Fruit fly (Drosophila melanogaster): ENCODE results near the gene CG12299.

The CG12299 gene

DNA sequence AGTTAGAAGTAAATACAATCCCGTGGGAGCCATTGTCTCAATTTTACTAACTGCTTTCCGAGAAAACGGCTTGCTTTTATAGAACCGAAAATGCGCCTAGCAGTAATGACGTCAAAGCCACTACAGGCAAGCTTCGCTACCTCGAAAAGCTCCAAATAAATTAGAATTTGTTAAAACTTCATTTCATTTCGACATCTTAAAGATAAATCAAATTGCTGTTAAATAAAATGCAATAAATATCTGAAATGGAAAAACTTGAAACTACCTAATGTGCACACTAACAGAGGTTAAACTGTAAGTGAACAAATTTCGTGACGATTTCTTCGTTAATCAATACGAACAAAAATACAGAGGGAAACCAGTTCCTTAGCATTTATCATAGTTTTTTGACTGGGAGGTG lies 39.2 kb upstream of the CG12299 start, which contains the start of gene CG7300:
Gene CG7300, minus strand, starts transcription at position 52 of the 400 bp plus-strand sequence.
- TF ChIP-seq fd96Ca (GFP tag; IDR thresholded peaks at IDR 0.05) (no peak), EcR (GFP tag; optimal IDR thresholded peaks at IDR 0.05) (no peak), Pif1A (GFP tag; optimal IDR thresholded peaks at IDR 0.05) (no peak), D1 (tag; optimal IDR thresholded peaks at IDR 0.05) (no peak), Snoo (tag; optimal IDR thresholded peaks at IDR 0.05) (no peak), rn (GFP tag; IDR thresholded peaks at IDR 0.05) (no peak), CG14655 (GFP tag; optimal IDR thresholded peaks at IDR 0.05) (no peak), CG4496 (GFP tag; IDR thresholded peaks at IDR 0.05) (no peak), CG10348 (GFP tag; IDR thresholded peaks at IDR 0.05) (no peak), CG9948 (tag; optimal IDR thresholded peaks at IDR 0.05) (no peak), CG13204 (GFP tag; optimal IDR thresholded peaks at IDR 0.05) (no peak), gl (tag; optimal IDR thresholded peaks at IDR 0.05) (no peak), CG8301 (tag; optimal IDR thresholded peaks at IDR 0.05) (no peak), CG34367 (tag; optimal IDR thresholded peaks at IDR 0.05) (no peak), CG17806 (tag; optimal IDR thresholded peaks at IDR 0.05) (no peak), CG32121 (GFP tag; IDR thresholded peaks at IDR 0.05) (no peak), CG8159 (tag; optimal IDR thresholded peaks at IDR 0.05) (no peak), CG12605 (GFP tag; IDR thresholded peaks at IDR 0.05) (no peak), Pif1B (GFP tag; optimal IDR thresholded peaks at IDR 0.05) (no peak), Ets98B (GFP tag; IDR thresholded peaks at IDR 0.05) (no peak)

DNA sequence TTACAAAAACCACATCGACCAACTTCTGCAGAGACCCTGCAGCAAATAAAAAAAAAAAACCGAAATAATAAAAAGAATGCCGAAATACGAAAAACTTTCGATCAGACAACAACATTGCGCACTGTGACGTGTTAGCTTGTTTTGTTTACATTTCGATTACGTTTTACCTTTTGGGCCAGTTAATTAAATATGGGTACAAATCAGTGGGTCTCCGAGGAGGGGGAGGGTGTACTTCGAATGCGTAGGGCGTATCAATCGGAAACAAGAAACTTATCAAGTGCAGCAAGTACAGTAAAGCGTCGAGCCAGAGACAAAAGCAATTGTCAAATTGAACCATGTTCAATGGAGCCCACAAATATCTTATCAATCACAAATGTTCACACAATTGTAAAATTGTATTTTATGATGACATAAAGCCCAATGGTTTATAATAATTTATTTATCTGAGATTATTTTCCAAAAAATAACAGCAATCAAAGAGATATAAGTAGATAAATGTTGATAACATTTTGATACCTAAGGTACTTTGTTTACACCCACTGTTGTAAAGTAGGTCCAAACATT lies 35.6 kb upstream of the CG12299 start, which contains the start of gene Lip1:
Gene Lip1, minus strand, starts transcription at position 46 of the 564 bp plus-strand sequence.
- TF ChIP-seq CG17806 (tag; optimal IDR thresholded peaks at IDR 0.05) (no peak), Ets98B (GFP tag; IDR thresholded peaks at IDR 0.05) (no peak), fd96Ca (GFP tag; IDR thresholded peaks at IDR 0.05) (no peak), CG34367 (tag; optimal IDR thresholded peaks at IDR 0.05) (no peak)

DNA sequence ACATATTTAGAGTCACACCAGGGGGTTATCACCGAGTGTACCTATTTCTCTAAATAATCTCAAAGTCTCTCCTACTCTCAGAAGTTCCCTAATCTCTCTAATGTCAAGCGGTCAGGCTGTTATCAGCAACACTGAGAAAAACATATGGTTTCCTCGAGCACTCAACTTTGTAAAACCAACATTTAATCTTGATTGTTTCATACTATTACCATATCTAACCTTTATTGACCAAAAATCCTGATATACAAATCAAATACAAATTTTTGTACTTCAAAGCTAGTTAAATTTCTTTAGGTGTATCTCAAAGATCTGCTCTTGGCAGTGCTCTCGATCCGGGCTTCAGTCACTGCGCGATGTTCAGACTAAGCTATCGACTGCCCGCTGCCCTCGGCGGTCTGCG lies 33.9 kb upstream of the CG12299 start, which contains the start of gene CG6415:
Gene CG6415, plus strand, starts transcription at position 341 of the 400 bp plus-strand sequence.
- TF ChIP-seq Ets98B (GFP tag; IDR thresholded peaks at IDR 0.05) (peak; percentile 76), Pif1A (GFP tag; optimal IDR thresholded peaks at IDR 0.05) (peak; percentile 25), Snoo (tag; optimal IDR thresholded peaks at IDR 0.05) (no peak), fd96Ca (GFP tag; IDR thresholded peaks at IDR 0.05) (peak; percentile 69), CG12605 (GFP tag; IDR thresholded peaks at IDR 0.05) (peak; percentile 54; the same call in 1 of the 2 replicates), EcR (GFP tag; optimal IDR thresholded peaks at IDR 0.05) (no peak), CG8159 (tag; optimal IDR thresholded peaks at IDR 0.05) (no peak), CG34367 (tag; optimal IDR thresholded peaks at IDR 0.05) (no peak), CG15710 (tag; optimal IDR thresholded peaks at IDR 0.05) (no peak), CG4496 (GFP tag; IDR thresholded peaks at IDR 0.05) (peak; percentile 82), rn (GFP tag; IDR thresholded peaks at IDR 0.05) (0 out of 2 replicates have a peak, but pooled peaks have one; percentile 13), D1 (tag; optimal IDR thresholded peaks at IDR 0.05) (no peak), CG13204 (GFP tag; optimal IDR thresholded peaks at IDR 0.05) (no peak), Pif1B (GFP tag; optimal IDR thresholded peaks at IDR 0.05) (no peak), CG8301 (tag; optimal IDR thresholded peaks at IDR 0.05) (peak; percentile 56), CG17806 (tag; optimal IDR thresholded peaks at IDR 0.05) (no peak), CG32121 (GFP tag; IDR thresholded peaks at IDR 0.05) (peak; percentile 85), CG14655 (GFP tag; optimal IDR thresholded peaks at IDR 0.05) (peak; percentile 58)

DNA sequence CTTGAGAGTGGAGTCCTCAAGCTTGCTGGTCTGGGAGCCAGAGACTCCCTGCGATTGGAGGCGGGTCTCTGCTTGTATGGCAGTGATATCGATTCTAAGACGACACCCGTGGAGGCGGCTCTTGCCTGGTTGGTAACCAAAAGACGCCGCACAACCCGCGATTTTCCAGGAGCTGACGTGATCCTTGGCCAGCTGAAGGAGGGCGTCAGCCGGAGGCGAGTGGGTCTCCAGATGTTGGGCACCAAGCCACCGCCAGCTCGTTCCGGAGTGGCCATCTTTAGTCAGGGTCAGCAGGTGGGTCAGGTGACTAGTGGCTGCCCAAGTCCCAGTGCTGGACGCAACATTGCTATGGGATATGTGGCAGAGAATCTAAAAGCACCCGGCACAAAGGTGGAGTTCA lies 32.7 kb upstream of the CG12299 start:
- TF ChIP-seq fd96Ca (GFP tag; IDR thresholded peaks at IDR 0.05) (no peak), CG15710 (tag; optimal IDR thresholded peaks at IDR 0.05) (no peak), Snoo (tag; optimal IDR thresholded peaks at IDR 0.05) (no peak), gl (tag; optimal IDR thresholded peaks at IDR 0.05) (no peak), Ets98B (GFP tag; IDR thresholded peaks at IDR 0.05) (no peak), CG17806 (tag; optimal IDR thresholded peaks at IDR 0.05) (no peak), CG10348 (GFP tag; IDR thresholded peaks at IDR 0.05) (no peak), CG8159 (tag; optimal IDR thresholded peaks at IDR 0.05) (no peak), rn (GFP tag; IDR thresholded peaks at IDR 0.05) (no peak)

DNA sequence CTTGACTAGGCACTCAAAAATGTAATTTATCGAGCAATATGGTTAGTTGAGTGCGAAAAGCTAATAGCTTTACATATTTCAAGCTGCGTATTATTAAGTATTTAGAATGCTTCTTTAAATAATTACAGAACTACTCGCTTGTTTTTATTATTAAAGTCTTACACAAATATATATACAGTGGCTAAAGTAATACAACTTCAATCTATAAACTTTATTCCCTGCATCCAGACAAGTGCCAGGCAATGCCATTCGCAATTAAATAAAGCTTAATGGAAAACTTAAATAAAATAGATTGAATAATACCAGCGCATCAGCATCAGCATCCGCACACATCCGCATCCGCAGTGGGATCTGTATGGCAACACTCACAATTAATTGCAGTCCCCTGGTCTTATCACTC lies 30.9 kb upstream of the CG12299 start:
- TF ChIP-seq Snoo (tag; optimal IDR thresholded peaks at IDR 0.05) (no peak), CG13204 (GFP tag; optimal IDR thresholded peaks at IDR 0.05) (no peak), EcR (GFP tag; optimal IDR thresholded peaks at IDR 0.05) (no peak), D1 (tag; optimal IDR thresholded peaks at IDR 0.05) (no peak)

DNA sequence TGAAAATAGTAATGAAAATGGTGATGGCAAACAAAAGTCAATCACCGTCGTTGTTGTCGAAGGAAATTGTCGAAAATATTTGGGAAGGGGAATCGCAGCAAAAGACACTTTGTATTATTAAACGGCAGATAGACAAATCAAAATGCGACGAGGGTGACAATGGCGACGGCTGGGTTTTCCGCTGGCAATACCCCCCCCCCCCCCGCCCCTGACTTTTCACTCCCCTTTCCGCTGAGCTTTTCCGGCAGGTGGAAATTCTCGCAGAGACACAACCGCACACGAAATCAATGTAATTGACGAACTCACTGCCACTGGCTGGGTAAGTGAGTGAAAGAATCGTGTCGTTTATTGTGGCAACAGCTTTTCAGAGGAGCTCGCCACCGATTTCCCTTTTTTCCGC lies 29.1 kb upstream of the CG12299 start:
- no peak for TF ChIP-seq CG17806 (tag; optimal IDR thresholded peaks at IDR 0.05)
- TF ChIP-seq Pif1A (GFP tag; optimal IDR thresholded peaks at IDR 0.05): no peak
- no peak for TF ChIP-seq Snoo (tag; optimal IDR thresholded peaks at IDR 0.05)
- no peak for TF ChIP-seq Ets98B (GFP tag; IDR thresholded peaks at IDR 0.05)
- TF ChIP-seq fd96Ca (GFP tag; IDR thresholded peaks at IDR 0.05): no peak
- TF ChIP-seq CG14655 (GFP tag; optimal IDR thresholded peaks at IDR 0.05): no peak
- no peak for TF ChIP-seq CG15710 (tag; optimal IDR thresholded peaks at IDR 0.05)
- no peak for TF ChIP-seq Pif1B (GFP tag; optimal IDR thresholded peaks at IDR 0.05)
- no peak for TF ChIP-seq CG4496 (GFP tag; IDR thresholded peaks at IDR 0.05)
- no peak for TF ChIP-seq D1 (tag; optimal IDR thresholded peaks at IDR 0.05)
- no peak for TF ChIP-seq rn (GFP tag; IDR thresholded peaks at IDR 0.05)
- TF ChIP-seq CG10348 (GFP tag; IDR thresholded peaks at IDR 0.05): no peak
- TF ChIP-seq gl (tag; optimal IDR thresholded peaks at IDR 0.05): no peak
- no peak for TF ChIP-seq CG8301 (tag; optimal IDR thresholded peaks at IDR 0.05)

All from whole organism, pupa.